Worm (Caenorhabditis elegans) whole organism, young adult: Measurements from ENCODE around the gene nyn-3.

Source experiments
- B0035.1 ChIP-seq: sonication (generic microtip); optimal IDR thresholded peaks from 2 replicates; lab custom pipeline; 2016; ENCODE audit warnings: missing genetic modification characterization, mild to moderate bottlenecking, missing compliant biosample characterization, missing genotype, missing genetic modification reagents
- D2030.7 ChIP-seq: fragments of 200-800 bp; sonication (Bioruptor generic); IDR thresholded peaks from 2 replicates; pipeline ENCODE4 v1.3.6; 2022; ENCODE audit warnings: missing genetic modification reagents, missing genetic modification characterization, missing compliant biosample characterization
- F33H1.4 ChIP-seq: fragments of 200-800 bp; sonication (Bioruptor generic); IDR thresholded peaks from 2 replicates; pipeline ENCODE4 v1.3.6; 2022; ENCODE audit warnings: missing genetic modification reagents, missing genetic modification characterization, missing compliant biosample characterization
- K11D2.4 ChIP-seq: fragments of 200-800 bp; sonication (Bioruptor generic); IDR thresholded peaks from 2 replicates; pipeline ENCODE4 v1.3.6; 2022; ENCODE audit warnings: missing genetic modification reagents, missing genetic modification characterization, missing compliant biosample characterization
- ama-1 ChIP-seq, 3 experiments: fragments of 150-350 bp in 1 of 3; sonication (generic microtip) in 2 of 3; optimal IDR thresholded peaks; 2 replicates each; lab custom pipeline; 2014 to 2018; ENCODE audit warnings: missing biosample characterization in 2 of 3, missing genetic modification characterization in 2 of 3, missing genetic modification reagents in 2 of 3
- ccch-3 ChIP-seq: fragments of 200-800 bp; sonication (Bioruptor generic); optimal IDR thresholded peaks from 2 replicates; lab custom pipeline; 2018; ENCODE audit warnings: mild to moderate bottlenecking, missing genetic modification characterization, missing compliant biosample characterization
- gei-17 ChIP-seq: fragments of 200-800 bp; sonication (Bioruptor generic); optimal IDR thresholded peaks from 2 replicates; lab custom pipeline; 2018; ENCODE audit warnings: mild to moderate bottlenecking, missing genetic modification characterization, missing compliant biosample characterization
- lin-35 ChIP-seq, 3 experiments: fragments of 150-350 bp in 2 of 3; sonication (generic microtip) in 1 of 3; optimal IDR thresholded peaks; 2 replicates each; lab custom pipeline; 2014 to 2018; ENCODE audit warnings: missing biosample characterization in 3 of 3, missing genetic modification characterization in 3 of 3, missing genetic modification reagents in 3 of 3
- nhr-80 ChIP-seq: sonication (generic microtip); optimal IDR thresholded peaks from 2 replicates; lab custom pipeline; 2016; ENCODE audit warnings: missing genetic modification characterization, missing compliant biosample characterization
- nhr-90 ChIP-seq: sonication (generic microtip); optimal IDR thresholded peaks from 2 replicates; lab custom pipeline; 2016; ENCODE audit warnings: missing genotype, mild to moderate bottlenecking, missing genetic modification characterization, missing compliant biosample characterization
- somi-1 ChIP-seq: fragments of 200-800 bp; sonication (Bioruptor generic); optimal IDR thresholded peaks from 2 replicates; lab custom pipeline; 2018; ENCODE audit warnings: mild to moderate bottlenecking, missing genetic modification characterization, missing compliant biosample characterization
- sptf-2 ChIP-seq: fragments of 200-800 bp; sonication (Bioruptor generic); optimal IDR thresholded peaks from 2 replicates; lab custom pipeline; 2018; ENCODE audit warnings: mild to moderate bottlenecking, missing genetic modification characterization, missing compliant biosample characterization
- unc-62 ChIP-seq: fragments of 150-350 bp; optimal IDR thresholded peaks from 2 replicates; lab custom pipeline; 2014; ENCODE audit warnings: missing biosample characterization, missing genetic modification reagents, missing genetic modification characterization

DNA sequence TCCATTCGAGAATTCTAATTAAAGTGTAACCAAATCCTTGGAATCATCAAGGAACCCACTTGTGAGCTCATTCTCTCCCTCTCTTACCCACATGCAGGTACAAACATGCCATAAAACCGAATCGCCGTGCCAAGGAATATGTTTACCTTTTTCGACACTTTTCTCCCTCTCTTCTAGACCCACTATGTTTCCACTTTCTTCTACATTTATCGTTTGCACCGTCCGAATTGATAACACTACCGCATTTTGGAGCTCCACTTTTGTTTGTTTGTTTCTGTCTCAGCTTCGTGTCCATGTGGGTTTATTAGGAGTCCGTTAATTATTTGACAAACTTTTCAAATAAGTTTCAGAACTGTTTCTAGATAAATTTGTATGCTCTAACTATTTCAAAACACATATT is 10.5 kb downstream of the nyn-3 start:
- TF ChIP-seq B0035.1 (no peak), D2030.7 (GFP tag; lab: Robert Waterston, UW) (no peak), K11D2.4 (GFP tag; lab: Robert Waterston, UW) (no peak), nhr-80 (tag; lab: Kevin White, UChicago) (peak; percentile 13), gei-17 (GFP tag; lab: Kevin White, UChicago) (no peak), somi-1 (GFP tag; lab: Kevin White, UChicago) (no peak), lin-35 (GFP tag; optimal IDR thresholded peaks at IDR 0.05; lab: Kevin White, UChicago) (no peak), ama-1 (optimal IDR thresholded peaks at IDR 0.05; lab: Kevin White, UChicago) (no peak), ama-1 (GFP tag; optimal IDR thresholded peaks at IDR 0.05; lab: Kevin White, UChicago) (no peak), nhr-90 (no peak), sptf-2 (no peak), ccch-3 (GFP tag; lab: Kevin White, UChicago) (no peak), F33H1.4 (GFP tag; lab: Robert Waterston, UW) (no peak), unc-62 (GFP tag; lab: Kevin White, UChicago) (no peak)
